Fruit fly (Drosophila melanogaster) whole organism, embryonic: Measurements from ENCODE around the gene CG15221.

Experiments used
- Adf1 ChIP-seq: fragments of 200-800 bp; sonication (Bioruptor generic); IDR thresholded peaks from 2 replicates; pipeline ENCODE4 v1.3.6; 2022; ENCODE audit warnings: missing biosample characterization, missing genetic modification characterization
- Atf3 ChIP-seq: fragments of 200-800 bp; sonication (Bioruptor generic); optimal IDR thresholded peaks from 3 replicates; lab custom pipeline; 2016; ENCODE audit warnings: missing biosample characterization, missing genetic modification characterization
- Awh ChIP-seq: fragments of 200-800 bp; sonication (Bioruptor generic); IDR thresholded peaks from 2 replicates; pipeline ENCODE4, ENCODE4 v1.3.6; 2022; ENCODE audit warnings: missing biosample characterization, missing genetic modification characterization
- Bteb2 ChIP-seq: fragments of 200-800 bp; sonication (Bioruptor generic); optimal IDR thresholded peaks from 2 replicates; lab custom pipeline; 2016; ENCODE audit warnings: missing biosample characterization, missing genetic modification characterization
- C15 ChIP-seq: fragments of 200-800 bp; sonication (Bioruptor generic); IDR thresholded peaks from 3 replicates; pipeline ENCODE4 v1.3.6; 2022; ENCODE audit warnings: missing biosample characterization, missing genetic modification characterization
- CG10543 ChIP-seq: fragments of 200-800 bp; sonication (Bioruptor generic); optimal IDR thresholded peaks from 3 replicates; lab custom pipeline; 2017; ENCODE audit warnings: missing biosample characterization, mild to moderate bottlenecking, missing genetic modification characterization, moderate library complexity
- CG10565 ChIP-seq: fragments of 200-800 bp; sonication (Bioruptor generic); optimal IDR thresholded peaks from 3 replicates; lab custom pipeline; 2016; ENCODE audit warnings: missing biosample characterization, mild to moderate bottlenecking, missing genetic modification characterization
- CG11456 ChIP-seq: fragments of 200-800 bp; sonication (Bioruptor generic); IDR thresholded peaks from 3 replicates; pipeline ENCODE4 v1.3.6; 2022; ENCODE audit warnings: missing biosample characterization, missing genetic modification characterization
- CG11560 ChIP-seq: fragments of 200-800 bp; sonication (Bioruptor generic); IDR thresholded peaks from 3 replicates; pipeline ENCODE4 v1.3.6; 2022; ENCODE audit warnings: missing biosample characterization, missing genetic modification characterization
- CG12769 ChIP-seq: fragments of 200-800 bp; sonication (Bioruptor generic); optimal IDR thresholded peaks from 2 replicates; lab custom pipeline; 2019; ENCODE audit warnings: missing biosample characterization, mild to moderate bottlenecking, missing genetic modification characterization, moderate library complexity
- CG13424 ChIP-seq: fragments of 200-800 bp; sonication (Bioruptor generic); optimal IDR thresholded peaks from 2 replicates; lab custom pipeline; 2019; ENCODE audit warnings: missing biosample characterization, mild to moderate bottlenecking, missing genetic modification characterization, moderate library complexity
- CG13624 ChIP-seq: fragments of 200-800 bp; sonication (Bioruptor generic); optimal IDR thresholded peaks from 2 replicates; lab custom pipeline; 2016; ENCODE audit warnings: missing biosample characterization, missing genetic modification characterization
- CG14965 ChIP-seq: fragments of 200-800 bp; sonication (Bioruptor generic); optimal IDR thresholded peaks from 2 replicates; lab custom pipeline; 2016; ENCODE audit warnings: missing biosample characterization, missing genetic modification characterization, borderline replicate concordance
- CG15479 ChIP-seq: fragments of 200-800 bp; sonication (Bioruptor generic); optimal IDR thresholded peaks from 3 replicates; lab custom pipeline; 2019; ENCODE audit warnings: missing biosample characterization, mild to moderate bottlenecking, missing genetic modification characterization, moderate library complexity
- CG15601 ChIP-seq: fragments of 200-800 bp; sonication (Bioruptor generic); optimal IDR thresholded peaks from 3 replicates; lab custom pipeline; 2019; ENCODE audit warnings: missing biosample characterization, mild to moderate bottlenecking, missing genetic modification characterization, moderate library complexity
- CG17802 ChIP-seq: fragments of 200-800 bp; sonication (Bioruptor generic); optimal IDR thresholded peaks from 2 replicates; lab custom pipeline; 2018; ENCODE audit warnings: missing biosample characterization, mild to moderate bottlenecking, missing genetic modification characterization, moderate library complexity
- CG2129 ChIP-seq: fragments of 200-800 bp; sonication (Bioruptor generic); IDR thresholded peaks from 2 replicates; pipeline ENCODE4 v1.3.6; 2022; ENCODE audit warnings: missing biosample characterization, missing genetic modification characterization; ENCODE audit not compliant: partially characterized antibody
- CG2712 ChIP-seq: fragments of 200-800 bp; optimal IDR thresholded peaks from 3 replicates; lab custom pipeline; 2019; ENCODE audit warnings: missing biosample characterization, mild to moderate bottlenecking, missing genetic modification characterization, moderate library complexity
- CG31388 ChIP-seq: fragments of 200-800 bp; sonication (Bioruptor generic); optimal IDR thresholded peaks from 2 replicates; lab custom pipeline; 2016; ENCODE audit warnings: missing biosample characterization, missing genetic modification characterization
- CG4707 ChIP-seq: fragments of 200-800 bp; sonication (Bioruptor generic); optimal IDR thresholded peaks from 2 replicates; lab custom pipeline; 2018; ENCODE audit warnings: missing biosample characterization, mild to moderate bottlenecking, missing genetic modification characterization, moderate library complexity
- CG4820 ChIP-seq: fragments of 200-800 bp; sonication (Bioruptor generic); optimal IDR thresholded peaks from 3 replicates; lab custom pipeline; 2016; ENCODE audit warnings: missing biosample characterization, missing genetic modification characterization
- CG4854 ChIP-seq: fragments of 200-800 bp; sonication (Bioruptor generic); optimal IDR thresholded peaks from 2 replicates; lab custom pipeline; 2016; ENCODE audit warnings: missing biosample characterization, missing genetic modification characterization, inconsistent platforms
- CG7271 ChIP-seq: fragments of 200-800 bp; sonication (Bioruptor generic); optimal IDR thresholded peaks from 2 replicates; lab custom pipeline; 2018; ENCODE audit warnings: missing biosample characterization, mild to moderate bottlenecking, missing genetic modification characterization, moderate library complexity
- CG9817 ChIP-seq: fragments of 200-800 bp; sonication (Bioruptor generic); optimal IDR thresholded peaks from 2 replicates; lab custom pipeline; 2018; ENCODE audit warnings: missing biosample characterization, mild to moderate bottlenecking, missing genetic modification characterization, moderate library complexity
- CG9932 ChIP-seq: fragments of 200-800 bp; sonication (Bioruptor generic); IDR thresholded peaks from 2 replicates; pipeline ENCODE4 v1.3.6; 2022; ENCODE audit warnings: missing biosample characterization, missing genetic modification characterization
- D19B ChIP-seq: fragments of 200-800 bp; sonication (Bioruptor generic); optimal IDR thresholded peaks from 2 replicates; lab custom pipeline; 2017; ENCODE audit warnings: missing biosample characterization, mild to moderate bottlenecking, missing genetic modification characterization
- Dfd ChIP-seq, 2 experiments: fragments of >200 bp; optimal IDR thresholded peaks; 2 replicates each; lab custom pipeline; 2017; ENCODE audit warnings: missing biosample characterization in 2 of 2, missing genetic modification characterization in 2 of 2
- Hand ChIP-seq: fragments of 200-800 bp; sonication (Bioruptor generic); optimal IDR thresholded peaks from 2 replicates; lab custom pipeline; 2017; ENCODE audit warnings: mild to moderate bottlenecking, missing biosample characterization, missing genetic modification reagents, missing genetic modification characterization
- MTF-1 ChIP-seq: fragments of 200-800 bp; sonication (Bioruptor generic); optimal IDR thresholded peaks from 2 replicates; lab custom pipeline; 2018; ENCODE audit warnings: missing biosample characterization, mild to moderate bottlenecking, missing genetic modification characterization, borderline replicate concordance
- Mes4 ChIP-seq: fragments of 200-800 bp; sonication (Bioruptor generic); optimal IDR thresholded peaks from 2 replicates; lab custom pipeline; 2016; ENCODE audit warnings: missing biosample characterization, missing genetic modification characterization
- Nf-YB ChIP-seq: fragments of 200-800 bp; sonication (Bioruptor generic); optimal IDR thresholded peaks from 3 replicates; lab custom pipeline; 2019; ENCODE audit warnings: missing biosample characterization, mild to moderate bottlenecking, missing genetic modification characterization, moderate library complexity
- Oaz ChIP-seq: fragments of 200-800 bp; sonication (Bioruptor generic); IDR thresholded peaks from 2 replicates; pipeline ENCODE4 v1.3.6; 2022; ENCODE audit warnings: missing biosample characterization, missing genetic modification characterization
- Sox102F ChIP-seq: fragments of 200-800 bp; sonication (Bioruptor generic); optimal IDR thresholded peaks from 2 replicates; lab custom pipeline; 2018; ENCODE audit warnings: missing biosample characterization, mild to moderate bottlenecking, missing genetic modification characterization, moderate library complexity
- Taf1 ChIP-seq: fragments of 200-800 bp; sonication (Bioruptor generic); IDR thresholded peaks from 2 replicates; pipeline ENCODE4 v1.3.6; 2022; ENCODE audit warnings: missing biosample characterization, missing genetic modification characterization
- amos ChIP-seq: fragments of 200-800 bp; sonication (Bioruptor generic); IDR thresholded peaks from 2 replicates; pipeline ENCODE4 v1.3.6; 2022; ENCODE audit warnings: missing biosample characterization, missing genetic modification characterization; ENCODE audit not compliant: partially characterized antibody
- ato ChIP-seq: fragments of 200-800 bp; sonication (Bioruptor generic); IDR thresholded peaks from 2 replicates; pipeline ENCODE4 v1.3.6; 2022; ENCODE audit warnings: missing biosample characterization, missing genetic modification characterization; ENCODE audit not compliant: partially characterized antibody
- crc ChIP-seq: fragments of 200-800 bp; sonication (Bioruptor generic); optimal IDR thresholded peaks from 2 replicates; lab custom pipeline; 2016; ENCODE audit warnings: missing biosample characterization, missing genetic modification characterization
- dmrt99B ChIP-seq: fragments of 200-800 bp; sonication (Bioruptor generic); optimal IDR thresholded peaks from 2 replicates; lab custom pipeline; 2018; ENCODE audit warnings: missing biosample characterization, mild to moderate bottlenecking, missing genetic modification characterization, moderate library complexity
- eve ChIP-seq, 2 experiments: fragments of >200 bp; optimal IDR thresholded peaks; 2 replicates each; lab custom pipeline; 2017; ENCODE audit warnings: missing biosample characterization in 2 of 2, missing genetic modification characterization in 2 of 2
- gro ChIP-seq: fragments of 200-800 bp; sonication (Bioruptor generic); optimal IDR thresholded peaks from 2 replicates; lab custom pipeline; 2016; ENCODE audit warnings: missing biosample characterization, missing genetic modification characterization
- h ChIP-seq: fragments of >200 bp; optimal IDR thresholded peaks from 2 replicates; lab custom pipeline; 2017
- ind ChIP-seq: fragments of 200-800 bp; sonication (Bioruptor generic); optimal IDR thresholded peaks from 3 replicates; lab custom pipeline; 2016; ENCODE audit warnings: missing biosample characterization, missing genetic modification characterization
- maf-S ChIP-seq: fragments of 200-800 bp; sonication (Bioruptor generic); optimal IDR thresholded peaks from 2 replicates; lab custom pipeline; 2016; ENCODE audit warnings: missing biosample characterization, missing genetic modification characterization
- pho ChIP-seq: fragments of 200-800 bp; sonication (Bioruptor generic); optimal IDR thresholded peaks from 2 replicates; lab custom pipeline; 2016; ENCODE audit warnings: missing biosample characterization, missing genetic modification characterization
- prd ChIP-seq, 3 experiments: fragments of >200 bp in 2 of 3; fragments of 200-800 bp in 1 of 3; sonication (Bioruptor generic) in 1 of 3; optimal IDR thresholded peaks in 2 of 3; IDR thresholded peaks in 1 of 3; 2 replicates in 2 of 3; 3 replicates in 1 of 3; pipeline versions ENCODE4 v1.3.6 to Lab custom; 2017 to 2022; ENCODE audit warnings: missing biosample characterization in 1 of 3, missing genetic modification characterization in 1 of 3
- ro ChIP-seq: fragments of 200-800 bp; sonication (Bioruptor generic); IDR thresholded peaks from 2 replicates; pipeline ENCODE4 v1.3.6; 2022; ENCODE audit warnings: missing biosample characterization, missing genetic modification characterization
- run ChIP-seq: fragments of 200-800 bp; sonication (Bioruptor generic); optimal IDR thresholded peaks from 3 replicates; lab custom pipeline; 2018; ENCODE audit warnings: missing biosample characterization, mild to moderate bottlenecking, missing genetic modification characterization
- tgo ChIP-seq: fragments of 200-800 bp; sonication (Bioruptor generic); IDR thresholded peaks from 3 replicates; pipeline ENCODE4 v1.3.6; 2022; ENCODE audit warnings: missing biosample characterization, missing genetic modification characterization
- tx ChIP-seq: fragments of 200-800 bp; sonication (Bioruptor generic); optimal IDR thresholded peaks from 2 replicates; lab custom pipeline; 2016; ENCODE audit warnings: missing biosample characterization, missing genetic modification characterization
- wor ChIP-seq: fragments of 200-800 bp; sonication (Bioruptor generic); IDR thresholded peaks from 2 replicates; pipeline ENCODE4 v1.3.6; 2022; ENCODE audit warnings: missing biosample characterization, missing genetic modification characterization

CG15221 gene

DNA sequence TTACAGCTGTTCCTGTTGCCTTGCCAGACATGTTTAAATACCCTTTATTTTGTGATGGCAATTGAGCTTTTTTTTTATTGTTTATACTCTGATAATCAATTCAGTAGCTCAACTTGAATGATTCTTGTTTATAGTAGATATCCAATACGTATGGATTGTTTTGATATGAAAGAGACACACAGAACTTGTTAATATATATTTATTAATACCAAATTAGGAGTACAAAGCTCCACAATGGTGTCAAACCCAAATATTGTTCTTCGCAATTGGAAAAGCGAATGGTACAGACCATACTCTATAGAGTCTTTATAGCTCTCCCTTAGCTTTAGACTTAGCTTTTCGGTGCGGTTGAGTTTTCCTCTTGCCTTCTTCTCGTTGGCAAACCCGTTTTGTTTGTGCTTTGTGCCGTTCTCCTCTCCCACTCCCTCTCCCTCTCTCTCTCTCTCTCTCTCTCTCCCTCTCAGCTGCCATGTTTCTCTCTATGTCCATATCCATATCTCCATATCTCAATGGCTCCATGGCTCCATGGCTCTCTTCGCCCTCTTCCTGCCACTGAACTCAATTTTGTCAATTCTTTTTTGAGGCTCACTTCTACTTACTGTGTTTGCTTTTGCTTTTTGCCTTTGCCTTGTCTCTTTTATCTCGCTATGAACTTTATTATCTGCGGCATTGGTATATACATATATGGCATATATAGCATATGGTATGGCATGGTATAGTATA, 38.0 kb upstream of the CG15221 start (continued):
- TF ChIP-seq CG14965 (GFP tag; lab: Kevin White, UChicago) (no peak), gro (peak; percentile 54), crc (GFP tag; lab: Kevin White, UChicago) (peak; percentile 6), CG2129 (GFP tag; lab: Robert Waterston, UW) (no peak), CG17802 (tag; lab: Kevin White, UChicago) (no peak), ind (GFP tag; lab: Kevin White, UChicago) (no peak), CG15601 (tag; lab: Kevin White, UChicago) (peak; percentile 33), Hand (GFP tag; lab: Kevin White, UChicago) (peak; percentile 53), CG4820 (GFP tag; lab: Kevin White, UChicago) (no peak), Adf1 (GFP tag; lab: Robert Waterston, UW) (peak; percentile 28; the same call in 1 of the 2 replicates), C15 (GFP tag; lab: Robert Waterston, UW) (no peak), CG13424 (tag; lab: Kevin White, UChicago) (no peak), Dfd (GFP tag; optimal IDR thresholded peaks at IDR 0.05; lab: Kevin White, UChicago) (no peak), Sox102F (no peak), CG4707 (GFP tag; lab: Kevin White, UChicago) (peak; percentile 53), CG11560 (tag; lab: Robert Waterston, UW) (no peak), maf-S (no peak), CG10543 (peak; percentile 71), CG7271 (no peak), h (lab: Kevin White, UChicago) (no peak), run (tag; lab: Kevin White, UChicago) (peak; percentile 29), pho (GFP tag; lab: Kevin White, UChicago) (peak; percentile 27), dmrt99B (tag; lab: Kevin White, UChicago) (peak; percentile 28), eve (GFP tag; optimal IDR thresholded peaks at IDR 0.05; lab: Kevin White, UChicago) (no peak), amos (GFP tag; lab: Robert Waterston, UW) (no peak), Nf-YB (GFP tag; lab: Kevin White, UChicago) (peak; percentile 21), D19B (GFP tag; lab: Kevin White, UChicago) (no peak), tx (no peak), prd (optimal IDR thresholded peaks at IDR 0.05; lab: Kevin White, UChicago) (no peak), prd (GFP tag; IDR thresholded peaks at IDR 0.05; lab: Robert Waterston, UW) (no peak), CG31388 (GFP tag; lab: Kevin White, UChicago) (no peak), tgo (GFP tag; lab: Robert Waterston, UW) (no peak), CG2712 (no peak), MTF-1 (GFP tag; lab: Kevin White, UChicago) (peak; percentile 71), CG4854 (GFP tag; lab: Kevin White, UChicago) (peak; percentile 15), CG10565 (GFP tag; lab: Kevin White, UChicago) (no peak), CG15479 (GFP tag; lab: Kevin White, UChicago) (no peak), Awh (GFP tag; lab: Robert Waterston, UW) (no peak), ato (GFP tag; lab: Robert Waterston, UW) (no peak), CG13624 (GFP tag; lab: Kevin White, UChicago) (no peak), ro (GFP tag; lab: Robert Waterston, UW) (no peak), CG9817 (no peak), wor (GFP tag; lab: Robert Waterston, UW) (no peak), Bteb2 (GFP tag; lab: Kevin White, UChicago) (peak; percentile 16), CG12769 (peak; percentile 19), CG9932 (GFP tag; lab: Robert Waterston, UW) (no peak), Atf3 (GFP tag; lab: Kevin White, UChicago) (no peak), Oaz (GFP tag; lab: Robert Waterston, UW) (no peak), Taf1 (GFP tag; lab: Robert Waterston, UW) (no peak), CG11456 (GFP tag; lab: Robert Waterston, UW) (no peak), Mes4 (GFP tag; lab: Kevin White, UChicago) (peak; percentile 29)
